Fruit fly (Drosophila melanogaster): ENCODE data around the gene Mkrn1.

Gene Mkrn1

dm6 chr3L:21533270-21533948, at the start of gene Mkrn1:
Mkrn1 (minus strand) TSS chr3L:21533713.
- TF ChIP-seq gcm (GFP tag; optimal IDR thresholded peaks at IDR 0.05) (no peak), CG34376 (GFP tag; optimal IDR thresholded peaks at IDR 0.05) (peak; percentile 5), CG15696 (tag; optimal IDR thresholded peaks at IDR 0.05) (no peak), nau (GFP tag; optimal IDR thresholded peaks at IDR 0.05) (no peak), CG11398 (GFP tag; optimal IDR thresholded peaks at IDR 0.05) (no peak), pb (GFP tag; optimal IDR thresholded peaks at IDR 0.05) (no peak), slou (GFP tag; optimal IDR thresholded peaks at IDR 0.05) (no peak), Six4 (GFP tag; optimal IDR thresholded peaks at IDR 0.05) (no peak), CrebB (tag; optimal IDR thresholded peaks at IDR 0.05) (no peak), crp (GFP tag; optimal IDR thresholded peaks at IDR 0.05) (peak in 1 of 2 experiments; percentile 1), luna (GFP tag; optimal IDR thresholded peaks at IDR 0.05) (no peak), bbx (GFP tag; IDR thresholded peaks at IDR 0.05; ENCODE audit: partially characterized antibody) (peak; percentile 77), CG2129 (GFP tag; IDR thresholded peaks at IDR 0.05; ENCODE audit: partially characterized antibody) (no peak), CG15011 (GFP tag; optimal IDR thresholded peaks at IDR 0.05) (no peak), D19A (tag; optimal IDR thresholded peaks at IDR 0.05) (peak; percentile 44), CG14014 (GFP tag; IDR thresholded peaks at IDR 0.05) (no peak), wor (GFP tag; IDR thresholded peaks at IDR 0.05) (no peak), Asciz (GFP tag; optimal IDR thresholded peaks at IDR 0.05) (no peak), CG1529 (GFP tag; optimal IDR thresholded peaks at IDR 0.05) (no peak), CG8290 (GFP tag; optimal IDR thresholded peaks at IDR 0.05) (peak; percentile 80), CG8290 (tag; optimal IDR thresholded peaks at IDR 0.05) (no peak), CG13287 (GFP tag; IDR thresholded peaks at IDR 0.05; ENCODE audit: partially characterized antibody) (peak; percentile 70), mirr (GFP tag; optimal IDR thresholded peaks at IDR 0.05) (no peak), Dp (GFP tag; optimal IDR thresholded peaks at IDR 0.05) (peak; percentile 38), Optix (GFP tag; IDR thresholded peaks at IDR 0.05) (no peak), al (GFP tag; IDR thresholded peaks at IDR 0.05) (no peak), CG11085 (GFP tag; IDR thresholded peaks at IDR 0.05) (no peak), CG7556 (GFP tag; optimal IDR thresholded peaks at IDR 0.05) (no peak), CG6272 (GFP tag; IDR thresholded peaks at IDR 0.05) (no peak), Hsf (GFP tag; optimal IDR thresholded peaks at IDR 0.05) (no peak), HLH4C (GFP tag; IDR thresholded peaks at IDR 0.05; ENCODE audit: partially characterized antibody) (peak; percentile 97), Poxn (GFP tag; IDR thresholded peaks at IDR 0.05) (no peak), Usf (GFP tag; optimal IDR thresholded peaks at IDR 0.05) (no peak), Antp (GFP tag; optimal IDR thresholded peaks at IDR 0.05) (no peak), dan (GFP tag; IDR thresholded peaks at IDR 0.05) (no peak), Max (GFP tag; optimal IDR thresholded peaks at IDR 0.05) (no peak), CG18599 (GFP tag; optimal IDR thresholded peaks at IDR 0.05) (no peak), unc-4 (GFP tag; IDR thresholded peaks at IDR 0.05; ENCODE audit: partially characterized antibody) (peak; percentile 41; the same call in 1 of the 2 replicates), dpn (GFP tag; optimal IDR thresholded peaks at IDR 0.05) (no peak), fd96Cb (tag; optimal IDR thresholded peaks at IDR 0.05) (no peak), chif (GFP tag; optimal IDR thresholded peaks at IDR 0.05) (no peak), Gug (GFP tag; IDR thresholded peaks at IDR 0.05) (no peak), Spps (tag; optimal IDR thresholded peaks at IDR 0.05) (no peak), Sox100B (GFP tag; optimal IDR thresholded peaks at IDR 0.05) (no peak), bsh (GFP tag; optimal IDR thresholded peaks at IDR 0.05) (no peak), ab (GFP tag; optimal IDR thresholded peaks at IDR 0.05) (no peak), sob (GFP tag; IDR thresholded peaks at IDR 0.05) (no peak), caup (GFP tag; optimal IDR thresholded peaks at IDR 0.05; ENCODE audit: severe bottlenecking) (no peak), Dfd (GFP tag; optimal IDR thresholded peaks at IDR 0.05) (no peak), MBD-R2 (GFP tag; IDR thresholded peaks at IDR 0.05) (peak; percentile 65)

Data from whole organism, embryonic.